Fruit fly (Drosophila melanogaster) whole organism, pupa: ENCODE data around the gene Npc1b.

Experiments used
- CG12605 ChIP-seq: fragments of 200-800 bp; sonication (Bioruptor generic); IDR thresholded peaks from 2 replicates; pipeline ENCODE4 v1.3.6; 2022; ENCODE audit warnings: missing biosample characterization, missing genetic modification characterization
- CG13204 ChIP-seq: fragments of 200-800 bp; sonication (Bioruptor generic); optimal IDR thresholded peaks from 2 replicates; lab custom pipeline; 2018; ENCODE audit warnings: missing biosample characterization, mild to moderate bottlenecking, missing genetic modification characterization, moderate library complexity
- CG17806 ChIP-seq: fragments of 200-800 bp; sonication (Bioruptor generic); optimal IDR thresholded peaks from 2 replicates; lab custom pipeline; 2018; ENCODE audit warnings: missing biosample characterization, mild to moderate bottlenecking, missing genetic modification characterization, moderate library complexity
- CG4496 ChIP-seq: fragments of 200-800 bp; sonication (Bioruptor generic); IDR thresholded peaks from 3 replicates; pipeline ENCODE4 v1.3.6; 2022; ENCODE audit warnings: missing biosample characterization, missing genetic modification characterization
- D1 ChIP-seq: fragments of 200-800 bp; sonication (Bioruptor generic); optimal IDR thresholded peaks from 2 replicates; lab custom pipeline; 2018; ENCODE audit warnings: missing biosample characterization, mild to moderate bottlenecking, missing genetic modification characterization, moderate library complexity
- Ets98B ChIP-seq: fragments of 200-800 bp; sonication (Bioruptor generic); IDR thresholded peaks from 2 replicates; pipeline ENCODE4 v1.3.6; 2022; ENCODE audit warnings: missing biosample characterization, missing genetic modification characterization
- Snoo ChIP-seq: fragments of 200-800 bp; sonication (Bioruptor generic); optimal IDR thresholded peaks from 3 replicates; lab custom pipeline; 2017; ENCODE audit warnings: missing biosample characterization, mild to moderate bottlenecking, missing genetic modification characterization, inconsistent platforms
- fd96Ca ChIP-seq: fragments of 200-800 bp; sonication (Bioruptor generic); IDR thresholded peaks from 3 replicates; pipeline ENCODE4 v1.3.6; 2022; ENCODE audit warnings: missing biosample characterization, missing genetic modification characterization
- rn ChIP-seq: fragments of 200-800 bp; sonication (Bioruptor generic); IDR thresholded peaks from 2 replicates; pipeline ENCODE4 v1.3.6; 2022; ENCODE audit warnings: missing biosample characterization, missing genetic modification characterization

DNA sequence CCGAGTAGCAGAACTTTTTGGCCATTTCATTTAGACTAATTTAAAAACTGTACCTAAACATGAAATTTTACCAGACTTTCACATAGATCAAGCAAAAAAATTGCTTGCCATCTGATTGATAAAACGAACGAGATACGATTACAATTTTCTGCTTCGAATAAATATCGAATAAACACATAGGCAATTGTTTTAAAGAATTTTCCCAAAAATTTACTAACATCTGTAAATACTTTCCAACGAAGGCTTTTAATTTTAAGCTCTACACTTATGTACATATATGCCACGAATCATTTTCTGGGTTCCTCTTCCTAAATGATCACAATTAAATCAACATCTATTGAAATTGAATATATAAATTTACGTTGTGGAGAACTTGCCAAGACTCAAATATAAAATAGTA lies 1.2 kb upstream of the Npc1b start, which contains the start of gene CG11227:
- no peak for TF ChIP-seq CG4496 (GFP tag; lab: Robert Waterston, UW)
- no peak for TF ChIP-seq CG13204 (GFP tag; lab: Kevin White, UChicago)
- no peak for TF ChIP-seq Ets98B (GFP tag; lab: Robert Waterston, UW)
- TF ChIP-seq fd96Ca, result no peak
- no peak for TF ChIP-seq CG17806
- no peak for TF ChIP-seq Snoo (tag; lab: Kevin White, UChicago)
- no peak for TF ChIP-seq D1 (tag; lab: Kevin White, UChicago)
- TF ChIP-seq rn, result no peak
- TF ChIP-seq CG12605 (GFP tag; lab: Robert Waterston, UW), result no peak
